Worm (Caenorhabditis elegans): ENCODE measurements around the gene lips-9.

Gene lips-9

ce11 chrII:12953297-12953696 is 18.1 kb upstream of the lips-9 start:
- TF ChIP-seq ceh-82 (tag; optimal IDR thresholded peaks at IDR 0.05) (no peak), elt-1 (tag; optimal IDR thresholded peaks at IDR 0.05) (no peak), zag-1 (tag; optimal IDR thresholded peaks at IDR 0.05) (no peak), lsy-2 (tag; optimal IDR thresholded peaks at IDR 0.05) (peak in 1 of 2 experiments; percentile 49), mbf-1 (tag; optimal IDR thresholded peaks at IDR 0.05) (no peak), nhr-12 (tag; optimal IDR thresholded peaks at IDR 0.05) (no peak), gmeb-1 (tag; optimal IDR thresholded peaks at IDR 0.05) (peak; percentile 3), lin-39 (tag; optimal IDR thresholded peaks at IDR 0.05) (no peak), snpc-4 (tag; optimal IDR thresholded peaks at IDR 0.05) (peak; percentile 76), peb-1 (tag; optimal IDR thresholded peaks at IDR 0.05) (no peak), dmd-4 (tag; optimal IDR thresholded peaks at IDR 0.05) (no peak), nhr-6 (tag; optimal IDR thresholded peaks at IDR 0.05) (no peak), Y55F3AM.14 (GFP tag; optimal IDR thresholded peaks at IDR 0.05) (no peak), skn-1 (tag; optimal IDR thresholded peaks at IDR 0.05) (no peak), nhr-23 (tag; optimal IDR thresholded peaks at IDR 0.05) (no peak), lin-11 (tag; optimal IDR thresholded peaks at IDR 0.05) (no peak), egl-27 (tag; optimal IDR thresholded peaks at IDR 0.05) (no peak), nhr-21 (tag; optimal IDR thresholded peaks at IDR 0.05) (no peak), sem-4 (tag; optimal IDR thresholded peaks at IDR 0.05) (no peak), C34F6.9 (tag; optimal IDR thresholded peaks at IDR 0.05) (peak; percentile 70), F13H6.1 (tag; optimal IDR thresholded peaks at IDR 0.05) (peak; percentile 3), ztf-11 (tag; optimal IDR thresholded peaks at IDR 0.05) (no peak), nhr-237 (tag; optimal IDR thresholded peaks at IDR 0.05) (no peak), sma-3 (GFP tag; optimal IDR thresholded peaks at IDR 0.05) (peak; percentile 10), aly-2 (tag; optimal IDR thresholded peaks at IDR 0.05) (no peak), mab-5 (tag; optimal IDR thresholded peaks at IDR 0.05) (no peak), R02D3.7 (tag; optimal IDR thresholded peaks at IDR 0.05) (no peak), lin-13 (GFP tag; optimal IDR thresholded peaks at IDR 0.05) (peak; percentile 11), unc-62 (GFP tag; optimal IDR thresholded peaks at IDR 0.05) (no peak), unc-55 (GFP tag; optimal IDR thresholded peaks at IDR 0.05) (peak; percentile 54), fos-1 (tag; optimal IDR thresholded peaks at IDR 0.05) (peak; percentile 31), mdl-1 (tag; optimal IDR thresholded peaks at IDR 0.05) (no peak), nhr-129 (tag; optimal IDR thresholded peaks at IDR 0.05) (peak; percentile 63), alr-1 (tag; optimal IDR thresholded peaks at IDR 0.05) (no peak), nhr-11 (tag; optimal IDR thresholded peaks at IDR 0.05) (no peak), crh-2 (tag; optimal IDR thresholded peaks at IDR 0.05) (peak; percentile 30), ZK546.5 (tag; optimal IDR thresholded peaks at IDR 0.05) (no peak), ztf-4 (tag; optimal IDR thresholded peaks at IDR 0.05) (no peak), nhr-10 (tag; optimal IDR thresholded peaks at IDR 0.05) (no peak), blmp-1 (tag; optimal IDR thresholded peaks at IDR 0.05; ENCODE audit: insufficient read depth) (no peak), elt-3 (tag; optimal IDR thresholded peaks at IDR 0.05) (no peak), nhr-25 (tag; optimal IDR thresholded peaks at IDR 0.05) (no peak), unc-39 (tag; optimal IDR thresholded peaks at IDR 0.05) (no peak), ama-1 (optimal IDR thresholded peaks at IDR 0.05) (no peak), nhr-77 (tag; optimal IDR thresholded peaks at IDR 0.05) (no peak), sma-9 (GFP tag; optimal IDR thresholded peaks at IDR 0.05) (peak; percentile 59), sma-9 (tag; optimal IDR thresholded peaks at IDR 0.05) (no peak), ztf-1 (GFP tag; conservative IDR thresholded peaks at IDR 0.05) (no peak), ceh-16 (tag; optimal IDR thresholded peaks at IDR 0.05) (no peak)

DNA sequence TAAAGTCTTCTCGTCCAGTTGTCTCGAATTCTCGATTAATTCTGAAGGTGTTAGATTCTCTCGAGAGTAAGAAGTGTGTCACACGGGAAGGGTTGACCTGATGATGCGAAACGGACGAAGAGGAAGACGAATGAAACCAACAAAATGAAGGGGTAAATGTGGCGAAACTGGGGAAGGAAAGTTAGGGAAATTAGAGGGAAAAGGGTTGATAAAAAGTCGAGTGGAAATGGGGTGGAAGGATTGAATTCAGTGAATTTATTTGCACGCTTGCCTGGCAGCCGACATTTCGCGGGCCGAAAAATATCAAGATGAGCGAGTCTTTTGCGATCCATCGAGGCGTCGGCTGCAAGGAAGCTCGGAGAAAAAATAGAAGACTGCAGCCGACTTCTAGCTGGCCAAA is 13.0 kb upstream of the lips-9 start, which contains the start of gene F58G1.7:
Gene F58G1.7 (minus strand): TSS at position 101 of the 400 bp plus-strand sequence.
- TF ChIP-seq ceh-82 (tag; optimal IDR thresholded peaks at IDR 0.05) = no peak
- no peak for TF ChIP-seq peb-1 (tag; optimal IDR thresholded peaks at IDR 0.05)
- TF ChIP-seq sma-9 (GFP tag; optimal IDR thresholded peaks at IDR 0.05) = no peak
- TF ChIP-seq sma-9 (tag; optimal IDR thresholded peaks at IDR 0.05) = no peak
- no peak for TF ChIP-seq fos-1 (tag; optimal IDR thresholded peaks at IDR 0.05)
- TF ChIP-seq ztf-11 (tag; optimal IDR thresholded peaks at IDR 0.05) = no peak
- no peak for TF ChIP-seq unc-39 (tag; optimal IDR thresholded peaks at IDR 0.05)
- TF ChIP-seq blmp-1 (tag; optimal IDR thresholded peaks at IDR 0.05; ENCODE audit: insufficient read depth) = no peak

Measured in whole organism, L2 larva.